Worm (Caenorhabditis elegans): ENCODE data around the gene F43E2.11.

Gene F43E2.11

ce11 chrII:7326199-7326598 lies 43.9 kb downstream of the F43E2.11 start:
- TF ChIP-seq zag-1 (tag; optimal IDR thresholded peaks at IDR 0.05) (no peak), blmp-1 (tag; optimal IDR thresholded peaks at IDR 0.05; ENCODE audit: insufficient read depth) (no peak), dmd-4 (tag; optimal IDR thresholded peaks at IDR 0.05) (no peak), mbf-1 (tag; optimal IDR thresholded peaks at IDR 0.05) (no peak), F13H6.1 (tag; optimal IDR thresholded peaks at IDR 0.05) (no peak), alr-1 (tag; optimal IDR thresholded peaks at IDR 0.05) (no peak), crh-2 (tag; optimal IDR thresholded peaks at IDR 0.05) (no peak), egl-27 (tag; optimal IDR thresholded peaks at IDR 0.05) (no peak), ztf-11 (tag; optimal IDR thresholded peaks at IDR 0.05) (no peak), snpc-4 (tag; optimal IDR thresholded peaks at IDR 0.05) (no peak)

- peak; percentile 55 for TF ChIP-seq unc-55 (GFP tag; optimal IDR thresholded peaks at IDR 0.05)
- no peak for TF ChIP-seq R02D3.7 (tag; optimal IDR thresholded peaks at IDR 0.05)
- no peak for TF ChIP-seq blmp-1 (tag; optimal IDR thresholded peaks at IDR 0.05; ENCODE audit: insufficient read depth)
- TF ChIP-seq peb-1 (tag; optimal IDR thresholded peaks at IDR 0.05) = no peak
- TF ChIP-seq ztf-4 (tag; optimal IDR thresholded peaks at IDR 0.05) = no peak
- TF ChIP-seq nhr-21 (tag; optimal IDR thresholded peaks at IDR 0.05) = no peak
- peak; percentile 25 for TF ChIP-seq nhr-129 (tag; optimal IDR thresholded peaks at IDR 0.05)
- no peak for TF ChIP-seq mab-5 (tag; optimal IDR thresholded peaks at IDR 0.05)
- no peak for TF ChIP-seq zag-1 (tag; optimal IDR thresholded peaks at IDR 0.05)
- peak; percentile 4 for TF ChIP-seq fos-1 (tag; optimal IDR thresholded peaks at IDR 0.05)
- peak; percentile 86 for TF ChIP-seq crh-2 (tag; optimal IDR thresholded peaks at IDR 0.05)
- TF ChIP-seq F13H6.1 (tag; optimal IDR thresholded peaks at IDR 0.05) = peak; percentile 23
- no peak for TF ChIP-seq gmeb-1 (tag; optimal IDR thresholded peaks at IDR 0.05)
- TF ChIP-seq nhr-12 (tag; optimal IDR thresholded peaks at IDR 0.05) = no peak
- no peak for TF ChIP-seq alr-1 (tag; optimal IDR thresholded peaks at IDR 0.05)
- TF ChIP-seq elt-1 (tag; optimal IDR thresholded peaks at IDR 0.05) = no peak
- no peak for TF ChIP-seq unc-62 (GFP tag; optimal IDR thresholded peaks at IDR 0.05)
- TF ChIP-seq ZK546.5 (tag; optimal IDR thresholded peaks at IDR 0.05) = no peak
- no peak for TF ChIP-seq elt-3 (tag; optimal IDR thresholded peaks at IDR 0.05)
- TF ChIP-seq aly-2 (tag; optimal IDR thresholded peaks at IDR 0.05) = no peak
- TF ChIP-seq C34F6.9 (tag; optimal IDR thresholded peaks at IDR 0.05) = peak; percentile 44
- no peak for TF ChIP-seq skn-1 (tag; optimal IDR thresholded peaks at IDR 0.05)
- peak; percentile 19 for TF ChIP-seq sem-4 (tag; optimal IDR thresholded peaks at IDR 0.05)
- TF ChIP-seq lin-13 (GFP tag; optimal IDR thresholded peaks at IDR 0.05) = no peak
- TF ChIP-seq nhr-77 (tag; optimal IDR thresholded peaks at IDR 0.05) = no peak
- no peak for TF ChIP-seq lin-11 (tag; optimal IDR thresholded peaks at IDR 0.05)
- TF ChIP-seq nhr-237 (tag; optimal IDR thresholded peaks at IDR 0.05) = no peak
- TF ChIP-seq lin-39 (tag; optimal IDR thresholded peaks at IDR 0.05) = no peak
- TF ChIP-seq sma-9 (GFP tag; optimal IDR thresholded peaks at IDR 0.05) = peak; percentile 52
- no peak for TF ChIP-seq sma-9 (tag; optimal IDR thresholded peaks at IDR 0.05)
- TF ChIP-seq nhr-11 (tag; optimal IDR thresholded peaks at IDR 0.05) = no peak
- peak in 1 of 2 experiments; percentile 50 for TF ChIP-seq lsy-2 (tag; optimal IDR thresholded peaks at IDR 0.05)
- peak; percentile 16 for TF ChIP-seq ama-1 (optimal IDR thresholded peaks at IDR 0.05)
- no peak for TF ChIP-seq nhr-6 (tag; optimal IDR thresholded peaks at IDR 0.05)
- no peak for TF ChIP-seq nhr-23 (tag; optimal IDR thresholded peaks at IDR 0.05)
- TF ChIP-seq egl-27 (tag; optimal IDR thresholded peaks at IDR 0.05) = no peak
- TF ChIP-seq nhr-10 (tag; optimal IDR thresholded peaks at IDR 0.05) = no peak
Observed at ce11 chrII:7325063-7325480, 45.0 kb downstream of the F43E2.11 start.

DNA sequence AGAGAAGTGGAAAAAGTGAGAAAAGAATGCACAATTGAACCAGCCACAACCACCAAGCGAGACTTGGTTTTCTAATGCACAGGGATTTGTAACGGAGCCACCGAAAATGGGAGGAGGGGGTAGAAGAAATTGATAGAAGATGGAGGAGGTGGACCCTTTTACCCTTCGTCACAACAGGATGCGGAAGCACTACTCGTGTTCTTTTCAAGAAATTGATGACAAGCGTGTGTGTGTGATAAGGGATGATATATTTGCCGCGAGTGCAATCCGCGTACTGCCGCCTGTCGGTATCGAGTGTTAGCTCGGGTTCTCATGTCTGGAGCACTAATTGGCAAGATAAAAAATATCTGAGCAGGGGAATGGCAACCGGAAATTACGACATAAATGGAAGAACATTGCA lies 46.2 kb downstream of the F43E2.11 start, which contains the start of gene F21D12.3:
TSS of gene F21D12.3 (minus strand) at position 101 of the 400 bp plus-strand sequence.
- TF ChIP-seq Y55F3AM.14 (GFP tag; optimal IDR thresholded peaks at IDR 0.05) (no peak), unc-55 (GFP tag; optimal IDR thresholded peaks at IDR 0.05) (peak; percentile 44), lsy-2 (tag; optimal IDR thresholded peaks at IDR 0.05) (no peak), unc-39 (tag; optimal IDR thresholded peaks at IDR 0.05) (no peak), skn-1 (tag; optimal IDR thresholded peaks at IDR 0.05) (no peak), nhr-10 (tag; optimal IDR thresholded peaks at IDR 0.05) (no peak)
